Fruit fly (Drosophila melanogaster): ENCODE results near the gene Cpr67B.

DNA sequence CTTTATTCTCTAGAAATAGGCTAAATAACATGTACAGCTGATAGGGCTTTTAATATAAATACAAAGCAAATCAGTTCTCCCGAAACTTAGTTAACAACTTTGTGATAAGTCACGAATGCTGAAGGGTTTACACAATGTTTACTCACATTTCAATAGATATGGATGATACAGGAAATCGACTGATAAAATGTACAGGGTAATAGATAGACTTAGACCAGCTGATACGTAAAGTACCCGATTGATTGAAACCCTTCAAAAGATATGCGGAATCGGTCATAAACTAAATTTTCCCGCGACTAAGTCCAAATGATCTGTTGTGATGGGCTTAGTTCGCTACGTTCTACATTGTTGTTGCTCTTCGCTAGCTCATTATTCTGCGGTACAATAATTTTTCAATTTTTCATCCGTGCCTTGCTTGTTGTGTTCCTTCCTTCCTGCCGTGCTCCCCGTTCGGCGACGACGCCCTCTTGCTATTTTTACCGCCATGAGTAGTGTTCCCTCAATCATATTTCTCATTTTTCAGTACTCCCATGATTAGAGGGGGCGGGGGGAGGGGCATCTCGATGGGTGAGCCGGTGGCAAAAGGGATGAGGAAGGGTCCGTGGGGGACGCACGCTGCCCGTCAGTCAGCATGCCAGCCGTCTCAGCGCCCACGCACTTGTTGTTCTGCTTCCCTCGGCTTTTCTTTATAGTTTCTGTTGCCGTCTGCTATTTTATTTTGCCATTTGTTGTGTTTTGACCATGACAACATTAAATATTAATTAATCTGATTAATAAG is 28.4 kb downstream of the Cpr67B start:
- no peak for TF ChIP-seq cnc (optimal IDR thresholded peaks at IDR 0.05)
- no peak for TF ChIP-seq ovo (GFP tag; optimal IDR thresholded peaks at IDR 0.05)
- TF ChIP-seq Hr96 (GFP tag; optimal IDR thresholded peaks at IDR 0.05): no peak
- no peak for TF ChIP-seq CG7101 (tag; optimal IDR thresholded peaks at IDR 0.05)

Measured in whole organism, adult.